Worm (Caenorhabditis elegans) whole organism, young adult: ENCODE data around the gene cdh-9.

Experiments
- F22D6.2 ChIP-seq: sonication (generic microtip); optimal IDR thresholded peaks from 2 replicates; lab custom pipeline; 2016; ENCODE audit warnings: mild to moderate bottlenecking, missing genetic modification characterization, missing compliant biosample characterization
- F23B12.7 ChIP-seq: sonication (generic microtip); optimal IDR thresholded peaks from 2 replicates; lab custom pipeline; 2017; ENCODE audit warnings: missing genetic modification characterization, mild to moderate bottlenecking, missing compliant biosample characterization, antibody characterized with exemption, moderate library complexity; ENCODE audit not compliant: insufficient read depth
- F39B2.1 ChIP-seq: fragments of 200-800 bp; sonication (Bioruptor generic); IDR thresholded peaks from 2 replicates; pipeline ENCODE4 v1.3.6; 2022; ENCODE audit warnings: missing genetic modification reagents, missing genetic modification characterization, missing compliant biosample characterization
- F49E8.2 ChIP-seq: sonication (generic microtip); optimal IDR thresholded peaks from 3 replicates; lab custom pipeline; 2017; ENCODE audit warnings: missing genetic modification characterization, mild to moderate bottlenecking, missing compliant biosample characterization, antibody characterized with exemption, moderate library complexity; ENCODE audit not compliant: insufficient read depth
- aptf-2 ChIP-seq: fragments of 200-800 bp; sonication (Bioruptor generic); conservative IDR thresholded peaks from 2 replicates; pipeline ENCODE4 v1.3.6; 2022; ENCODE audit warnings: missing genetic modification reagents, missing genetic modification characterization, missing compliant biosample characterization
- let-526 ChIP-seq: fragments of 200-800 bp; sonication (Bioruptor generic); IDR thresholded peaks from 2 replicates; pipeline ENCODE4 v1.3.6; 2022; ENCODE audit warnings: missing genetic modification reagents, missing genetic modification characterization, missing compliant biosample characterization
- mxl-1 ChIP-seq: sonication (generic microtip); optimal IDR thresholded peaks from 2 replicates; lab custom pipeline; 2016; ENCODE audit warnings: missing genetic modification characterization, missing compliant biosample characterization
- nfya-1 ChIP-seq: sonication (generic microtip); optimal IDR thresholded peaks from 2 replicates; lab custom pipeline; 2017; ENCODE audit warnings: antibody characterized with exemption, missing compliant biosample characterization, missing genetic modification characterization, borderline replicate concordance; ENCODE audit not compliant: insufficient read depth
- rec-8 ChIP-seq, 2 experiments: sonication (generic microtip); optimal IDR thresholded peaks; 2 replicates each; lab custom pipeline; 2016; ENCODE audit warnings: mild to moderate bottlenecking in 2 of 2, missing genetic modification characterization in 2 of 2, missing genetic modification reagents in 2 of 2, missing genotype in 2 of 2, missing biosample characterization in 1 of 2, missing compliant biosample characterization in 1 of 2, moderate library complexity in 1 of 2
- tbx-9 ChIP-seq: sonication (generic microtip); optimal IDR thresholded peaks from 2 replicates; lab custom pipeline; 2016; ENCODE audit warnings: borderline replicate concordance, missing genetic modification characterization, inconsistent platforms, missing compliant biosample characterization
- unc-130 ChIP-seq: sonication (generic microtip); optimal IDR thresholded peaks from 2 replicates; lab custom pipeline; 2016; ENCODE audit warnings: missing genetic modification reagents, missing genetic modification characterization, missing compliant biosample characterization
- ztf-25 ChIP-seq: fragments of 200-800 bp; sonication (Bioruptor generic); IDR thresholded peaks from 2 replicates; pipeline ENCODE4 v1.3.6; 2022; ENCODE audit warnings: missing genetic modification reagents, missing genetic modification characterization, missing compliant biosample characterization

ce11 chrX:16574303-16574702, 20.7 kb upstream of the cdh-9 start:
- TF ChIP-seq tbx-9 (tag; lab: Kevin White, UChicago) (no peak), aptf-2 (no peak), F23B12.7 (tag; lab: Kevin White, UChicago) (no peak), let-526 (GFP tag; lab: Robert Waterston, UW) (no peak), F22D6.2 (tag; lab: Kevin White, UChicago) (no peak), mxl-1 (tag; lab: Kevin White, UChicago) (no peak), ztf-25 (GFP tag; lab: Robert Waterston, UW) (no peak), F39B2.1 (GFP tag; lab: Robert Waterston, UW) (no peak), unc-130 (GFP tag; lab: Kevin White, UChicago) (no peak), F49E8.2 (tag; lab: Kevin White, UChicago) (no peak), nfya-1 (tag; lab: Kevin White, UChicago) (no peak), rec-8 (tag; optimal IDR thresholded peaks at IDR 0.05; lab: Kevin White, UChicago) (no peak)
